Fruit fly (Drosophila melanogaster) whole organism, wandering third instar larva: ENCODE results near the gene CG5521.
A peak's percentile ranks its signal among the peaks of the same experiment; 100 is the strongest.

Experiments
- Abd-B ChIP-seq: fragments of >200 bp; optimal IDR thresholded peaks from 2 replicates; lab custom pipeline; 2017; ENCODE audit warnings: missing biosample characterization, missing genetic modification characterization
- Dfd ChIP-seq: fragments of >200 bp; optimal IDR thresholded peaks from 2 replicates; lab custom pipeline; 2017; ENCODE audit warnings: missing biosample characterization, missing genetic modification characterization
- Hnf4 ChIP-seq: fragments of 200-800 bp; sonication (Bioruptor generic); optimal IDR thresholded peaks from 2 replicates; lab custom pipeline; 2016; ENCODE audit warnings: missing biosample characterization, mild to moderate bottlenecking, missing genetic modification characterization
- Mio ChIP-seq: sonication (Bioruptor generic); optimal IDR thresholded peaks from 2 replicates; lab custom pipeline; 2016; ENCODE audit warnings: missing biosample characterization, missing genetic modification characterization
- Myc ChIP-seq: fragments of >200 bp; optimal IDR thresholded peaks from 2 replicates; lab custom pipeline; 2017
- brk ChIP-seq: fragments of 200-800 bp; sonication (Bioruptor generic); optimal IDR thresholded peaks from 2 replicates; lab custom pipeline; 2016; ENCODE audit warnings: missing biosample characterization, mild to moderate bottlenecking, missing genetic modification characterization
- dl ChIP-seq, 2 experiments: fragments of 175-275, 200-275 bp in 1 of 2; fragments of 200-275 bp in 1 of 2; sonication (Bioruptor generic); optimal IDR thresholded peaks; lab custom pipeline; 2018; ENCODE audit warnings: mild to moderate bottlenecking in 2 of 2, missing biosample characterization in 2 of 2, missing genetic modification characterization in 2 of 2, moderate library complexity in 2 of 2; ENCODE audit not compliant: partially characterized antibody in 2 of 2, insufficient read depth in 1 of 2
- ey ChIP-seq: fragments of 200-800 bp; sonication (Bioruptor generic); optimal IDR thresholded peaks from 2 replicates; lab custom pipeline; 2016; ENCODE audit warnings: missing biosample characterization, missing genetic modification characterization
- fru ChIP-seq: fragments of 200-800 bp; sonication (Bioruptor generic); optimal IDR thresholded peaks from 3 replicates; lab custom pipeline; 2016; ENCODE audit warnings: missing biosample characterization, mild to moderate bottlenecking, missing genetic modification characterization
- lola ChIP-seq: fragments of >200 bp; optimal IDR thresholded peaks from 2 replicates; lab custom pipeline; 2017; ENCODE audit warnings: missing biosample characterization, missing genetic modification characterization
- usp ChIP-seq: fragments of >200 bp; optimal IDR thresholded peaks from 2 replicates; lab custom pipeline; 2017; ENCODE audit warnings: missing biosample characterization, missing genetic modification characterization

dm6 chr3R:26957132-26957531 is 9.6 kb upstream of the CG5521 start:
- TF ChIP-seq dl (GFP tag; optimal IDR thresholded peaks at IDR 0.05; lab: Kevin White, UChicago; ENCODE audit: insufficient read depth in 1 of 2, partially characterized antibody in 2 of 2) (no peak), Myc (lab: Kevin White, UChicago) (peak; percentile 3), lola (no peak), Dfd (GFP tag; lab: Kevin White, UChicago) (no peak), usp (GFP tag; lab: Kevin White, UChicago) (no peak), Mio (GFP tag; lab: Kevin White, UChicago) (no peak), Abd-B (GFP tag; lab: Kevin White, UChicago) (no peak), brk (GFP tag; lab: Kevin White, UChicago) (no peak), ey (GFP tag; lab: Kevin White, UChicago) (no peak), fru (GFP tag; lab: Kevin White, UChicago) (no peak), Hnf4 (GFP tag; lab: Kevin White, UChicago) (no peak)
